Fruit fly (Drosophila melanogaster): ENCODE measurements around the gene Gli.

The Gli gene

DNA sequence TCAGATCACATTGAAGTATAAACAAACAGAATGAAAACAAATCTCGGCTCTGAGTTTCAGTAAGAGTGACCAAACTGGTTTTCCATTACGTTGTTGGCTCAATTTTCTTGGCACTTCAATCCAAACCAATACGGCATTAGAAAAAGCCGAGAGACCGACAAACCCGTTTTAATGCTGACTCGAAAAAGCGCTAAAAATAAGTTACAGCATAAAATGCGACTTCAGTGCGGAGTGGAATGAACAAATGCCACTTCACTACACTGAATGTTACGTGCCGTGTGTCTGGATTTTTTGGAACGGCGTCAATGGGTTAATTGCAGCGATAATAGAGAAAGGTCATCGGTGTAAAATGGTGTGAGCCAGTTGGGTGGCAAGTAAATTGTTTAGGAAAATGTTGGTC is 1.9 kb downstream of the Gli start:
- no peak for TF ChIP-seq Pif1A (GFP tag; optimal IDR thresholded peaks at IDR 0.05)
- TF ChIP-seq CG13204 (GFP tag; optimal IDR thresholded peaks at IDR 0.05): no peak
- no peak for TF ChIP-seq rn (GFP tag; IDR thresholded peaks at IDR 0.05)
- no peak for TF ChIP-seq CG15710 (tag; optimal IDR thresholded peaks at IDR 0.05)
- TF ChIP-seq CG32121 (GFP tag; IDR thresholded peaks at IDR 0.05): no peak
- TF ChIP-seq EcR (GFP tag; optimal IDR thresholded peaks at IDR 0.05): no peak
- no peak for TF ChIP-seq Snoo (tag; optimal IDR thresholded peaks at IDR 0.05)

DNA sequence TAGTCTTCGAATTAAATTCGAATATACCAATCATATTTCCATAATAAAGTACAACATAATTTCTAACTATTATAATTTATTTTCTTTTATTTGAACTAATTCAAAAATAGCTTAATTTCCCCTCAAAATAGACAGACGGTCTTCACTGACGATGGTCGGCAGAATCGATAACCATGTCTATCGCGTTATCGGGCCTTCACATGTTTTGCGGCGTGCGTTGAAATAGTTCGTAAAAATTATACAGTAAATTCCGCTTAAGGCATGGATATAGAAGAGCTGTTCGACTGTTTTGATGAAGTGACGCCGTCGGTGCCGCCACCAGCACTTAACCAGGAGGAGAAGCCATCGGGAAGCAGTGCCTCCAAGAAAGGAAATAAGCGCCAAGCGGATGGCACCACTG is 10.5 kb downstream of the Gli start, which contains the start of gene Mtr4:
Gene Mtr4, plus strand, starts transcription at position 168 of the 400 bp plus-strand sequence.
- TF ChIP-seq Pif1A (GFP tag; optimal IDR thresholded peaks at IDR 0.05) (no peak), CG12605 (GFP tag; IDR thresholded peaks at IDR 0.05) (no peak), CG34367 (tag; optimal IDR thresholded peaks at IDR 0.05) (no peak), CG17806 (tag; optimal IDR thresholded peaks at IDR 0.05) (no peak), CG4496 (GFP tag; IDR thresholded peaks at IDR 0.05) (no peak), CG13204 (GFP tag; optimal IDR thresholded peaks at IDR 0.05) (no peak), CG10348 (GFP tag; IDR thresholded peaks at IDR 0.05) (no peak), CG8301 (tag; optimal IDR thresholded peaks at IDR 0.05) (no peak), rn (GFP tag; IDR thresholded peaks at IDR 0.05) (no peak), Pif1B (GFP tag; optimal IDR thresholded peaks at IDR 0.05) (no peak)

DNA sequence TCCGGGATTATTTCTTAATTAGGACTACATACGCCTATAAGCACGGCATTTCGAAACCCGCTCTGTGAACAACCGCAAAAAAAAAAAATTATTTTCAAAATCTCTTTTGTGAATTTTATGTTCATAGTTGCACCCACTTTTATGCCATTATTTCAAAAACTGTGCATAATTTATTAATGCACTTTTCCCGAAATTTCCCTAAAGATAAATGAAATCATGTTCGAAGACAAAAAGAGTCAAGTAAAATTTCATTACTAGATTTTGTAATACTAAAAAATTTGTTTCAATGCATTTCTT is 11.4 kb downstream of the Gli start:
- TF ChIP-seq D1 (tag; optimal IDR thresholded peaks at IDR 0.05): peak; percentile 47
- TF ChIP-seq fd96Ca (GFP tag; IDR thresholded peaks at IDR 0.05): no peak

DNA sequence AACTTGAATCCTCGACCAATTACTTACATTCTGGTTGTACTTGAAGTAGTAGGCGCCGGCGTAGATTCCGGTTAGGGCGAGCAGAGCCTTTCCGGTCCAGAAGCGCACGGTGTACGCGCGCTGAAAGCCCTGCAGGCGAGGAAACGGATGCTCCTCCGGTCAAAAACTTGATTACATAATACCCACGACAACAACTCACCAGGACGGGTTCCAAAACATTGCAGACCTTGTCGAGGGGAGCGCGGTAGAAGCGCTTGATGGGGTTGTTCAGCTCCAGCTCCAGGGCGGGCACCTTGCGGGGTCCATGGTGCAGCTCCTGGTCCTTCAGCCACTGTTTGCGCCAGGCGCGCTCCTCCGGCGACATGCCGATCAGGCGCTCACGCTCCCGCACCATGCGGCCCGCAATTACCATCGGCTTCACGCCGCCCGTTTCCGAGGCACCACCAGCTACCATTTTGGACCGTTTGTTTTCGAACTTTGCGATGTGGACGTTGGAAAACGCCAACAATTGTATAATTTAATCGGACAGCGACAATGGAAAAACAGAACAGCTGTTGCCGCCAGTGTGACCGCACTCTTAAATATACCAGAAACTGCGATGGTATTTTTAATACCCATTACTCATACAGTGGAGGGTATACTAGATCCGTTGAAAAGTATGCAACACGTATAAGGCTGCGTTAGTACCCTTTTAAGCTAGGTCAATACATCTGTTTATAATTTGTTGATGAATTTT is 11.9 kb downstream of the Gli start, which contains the start of gene ND-B17:
Gene ND-B17, minus strand, starts transcription at position 556 of the 736 bp plus-strand sequence.
- no peak for TF ChIP-seq CG12605 (GFP tag; IDR thresholded peaks at IDR 0.05)
- TF ChIP-seq rn (GFP tag; IDR thresholded peaks at IDR 0.05): no peak
- TF ChIP-seq Pif1B (GFP tag; optimal IDR thresholded peaks at IDR 0.05): no peak
- TF ChIP-seq CG8159 (tag; optimal IDR thresholded peaks at IDR 0.05): no peak
- peak; percentile 9 for TF ChIP-seq Snoo (tag; optimal IDR thresholded peaks at IDR 0.05)

DNA sequence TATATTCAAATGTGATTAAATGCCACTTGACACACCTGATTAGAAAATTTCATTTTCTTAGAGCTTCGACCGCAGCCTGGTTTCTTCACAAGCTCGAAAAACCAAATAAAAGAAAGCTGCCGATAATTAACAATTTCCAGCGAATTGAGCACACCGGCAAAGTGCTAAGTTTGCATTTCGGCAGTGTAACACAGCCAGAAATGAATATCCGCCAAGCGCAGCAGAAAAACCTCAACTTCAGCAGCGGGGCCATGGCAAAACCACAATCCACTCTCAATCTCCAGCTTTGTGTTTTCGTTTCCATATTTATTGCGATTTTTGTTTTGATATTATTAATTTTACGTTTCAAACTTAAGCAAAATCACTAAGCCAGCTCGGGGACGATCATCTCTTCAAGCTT is 13.2 kb downstream of the Gli start:
- TF ChIP-seq Pif1A (GFP tag; optimal IDR thresholded peaks at IDR 0.05): no peak
- no peak for TF ChIP-seq CG17806 (tag; optimal IDR thresholded peaks at IDR 0.05)
- TF ChIP-seq CG9948 (tag; optimal IDR thresholded peaks at IDR 0.05): no peak
- no peak for TF ChIP-seq CG10348 (GFP tag; IDR thresholded peaks at IDR 0.05)
- no peak for TF ChIP-seq gl (tag; optimal IDR thresholded peaks at IDR 0.05)
- no peak for TF ChIP-seq CG4496 (GFP tag; IDR thresholded peaks at IDR 0.05)
- no peak for TF ChIP-seq CG14655 (GFP tag; optimal IDR thresholded peaks at IDR 0.05)
- no peak for TF ChIP-seq Ets98B (GFP tag; IDR thresholded peaks at IDR 0.05)
- no peak for TF ChIP-seq Snoo (tag; optimal IDR thresholded peaks at IDR 0.05)
- no peak for TF ChIP-seq fd96Ca (GFP tag; IDR thresholded peaks at IDR 0.05)

DNA sequence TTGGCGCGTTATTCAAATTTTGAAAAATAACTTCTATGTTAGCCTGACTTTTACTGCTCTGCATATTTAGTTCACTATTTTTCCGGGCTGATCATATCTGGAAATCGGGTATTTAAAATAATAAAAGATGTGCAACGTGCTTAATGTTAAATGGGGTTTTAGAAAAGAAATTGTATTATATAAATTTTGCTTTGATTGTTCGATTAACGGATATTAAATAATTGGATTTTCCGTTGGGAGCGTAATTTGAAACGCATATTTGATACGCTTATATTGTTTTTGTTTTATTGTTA is 14.4 kb downstream of the Gli start:
- TF ChIP-seq CG32121 (GFP tag; IDR thresholded peaks at IDR 0.05): no peak

DNA sequence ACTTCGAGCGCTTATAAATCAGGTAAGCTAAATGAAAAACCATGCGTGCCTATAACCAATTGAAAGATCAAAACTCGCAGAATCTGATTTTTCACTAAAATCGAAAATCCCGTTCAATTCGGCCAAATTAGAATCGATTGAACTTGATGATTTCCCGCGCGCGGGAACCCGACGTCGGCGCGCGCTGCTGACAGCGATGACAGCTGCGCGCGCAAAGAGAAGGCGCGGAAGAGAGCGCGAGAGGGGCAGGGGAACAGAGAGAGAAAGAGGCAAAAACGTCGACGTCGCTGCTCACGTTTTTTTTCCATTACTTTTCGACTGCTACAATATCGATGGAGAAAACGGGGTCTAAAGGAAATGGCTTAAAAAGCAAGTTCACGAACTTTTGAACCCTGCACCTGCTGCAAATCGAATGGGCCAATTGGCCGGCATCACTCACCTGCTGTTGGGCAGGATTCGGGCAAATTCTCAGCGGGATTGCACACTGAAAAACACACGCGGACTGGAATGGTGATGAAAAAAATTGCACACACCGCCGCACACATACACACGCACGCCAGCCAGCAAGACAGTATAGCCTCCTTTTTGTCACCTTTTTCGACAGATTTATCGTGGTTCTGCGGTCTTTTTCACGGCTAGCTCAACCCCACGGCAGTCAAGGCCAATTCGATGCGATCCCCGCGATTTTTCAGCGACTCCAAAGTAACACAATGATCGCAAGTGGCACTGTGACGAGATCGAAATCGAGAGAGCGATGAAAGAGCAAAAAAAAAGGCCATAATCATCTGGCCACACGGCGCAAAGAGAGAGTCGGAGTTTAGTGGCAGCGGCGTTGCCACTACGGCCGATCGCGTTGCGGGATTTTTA is 14.9 kb downstream of the Gli start, which contains the start of gene CycE:
Gene CycE, minus strand, starts transcription at position 757 of the 867 bp plus-strand sequence.
- TF ChIP-seq EcR (GFP tag; optimal IDR thresholded peaks at IDR 0.05): peak; percentile 43
- no peak for TF ChIP-seq CG34367 (tag; optimal IDR thresholded peaks at IDR 0.05)

Measured in whole organism, pupa.